Worm (Caenorhabditis elegans): ENCODE results near the gene F32B6.4.

ce11 chrIV:9891938-9892337 is at the start of gene F32B6.4:
- TF ChIP-seq unc-39 (tag; optimal IDR thresholded peaks at IDR 0.05) (no peak), sea-2 (GFP tag; optimal IDR thresholded peaks at IDR 0.05) (no peak), nhr-11 (tag; optimal IDR thresholded peaks at IDR 0.05) (no peak), mml-1 (tag; optimal IDR thresholded peaks at IDR 0.05) (no peak), nhr-237 (tag; optimal IDR thresholded peaks at IDR 0.05) (no peak), nhr-25 (tag; optimal IDR thresholded peaks at IDR 0.05) (no peak), elt-1 (tag; optimal IDR thresholded peaks at IDR 0.05) (no peak), elt-2 (tag; optimal IDR thresholded peaks at IDR 0.05) (no peak), zag-1 (tag; optimal IDR thresholded peaks at IDR 0.05) (no peak), fos-1 (tag; optimal IDR thresholded peaks at IDR 0.05) (no peak), nhr-12 (tag; optimal IDR thresholded peaks at IDR 0.05) (no peak), unc-62 (GFP tag; optimal IDR thresholded peaks at IDR 0.05) (no peak), nhr-28 (tag; optimal IDR thresholded peaks at IDR 0.05) (no peak)
